Worm (Caenorhabditis elegans) whole organism, early embryonic: ENCODE data around the gene ZK1098.12.

ENCODE experiments used
- B0310.2 ChIP-seq: sonication (generic microtip); optimal IDR thresholded peaks from 2 replicates; lab custom pipeline; 2016; ENCODE audit warnings: mild to moderate bottlenecking, missing genetic modification characterization, missing compliant biosample characterization
- aly-1 ChIP-seq: sonication (generic microtip); optimal IDR thresholded peaks from 2 replicates; lab custom pipeline; 2016; ENCODE audit warnings: missing genetic modification characterization, missing compliant biosample characterization
- ama-1 ChIP-seq: fragments of 150-350 bp; optimal IDR thresholded peaks from 2 replicates; lab custom pipeline; 2014
- flt-1 ChIP-seq: fragments of 200-800 bp; sonication (Bioruptor generic); IDR thresholded peaks from 2 replicates; pipeline ENCODE4 v1.3.6; 2022; ENCODE audit warnings: missing genetic modification characterization, missing compliant biosample characterization
- pes-1 ChIP-seq: fragments of 200-800 bp; sonication (Bioruptor generic); IDR thresholded peaks from 2 replicates; pipeline ENCODE4 v1.3.6; 2022; ENCODE audit warnings: missing genetic modification reagents, missing genetic modification characterization, missing compliant biosample characterization
- tbx-37 ChIP-seq: fragments of 200-800 bp; sonication (Bioruptor generic); conservative IDR thresholded peaks from 2 replicates; pipeline ENCODE4 v1.3.6; 2022; ENCODE audit warnings: missing genetic modification reagents, missing genetic modification characterization, missing compliant biosample characterization

ce11 chrIII:9563235-9563634 is 18.3 kb downstream of the ZK1098.12 start, which contains the start of gene C48B4.9:
- no peak for TF ChIP-seq tbx-37 (GFP tag; lab: Robert Waterston, UW)
- TF ChIP-seq ama-1 (lab: Kevin White, UChicago), result no peak
- TF ChIP-seq aly-1, result no peak
- TF ChIP-seq pes-1 (GFP tag; lab: Robert Waterston, UW), result no peak
- TF ChIP-seq flt-1, result no peak
- no peak for TF ChIP-seq B0310.2 (tag; lab: Kevin White, UChicago)
